Worm (Caenorhabditis elegans) whole organism, young adult: ENCODE results near the gene fbxa-32.

Source experiments
- B0035.1 ChIP-seq: sonication (generic microtip); optimal IDR thresholded peaks from 2 replicates; lab custom pipeline; 2016; ENCODE audit warnings: missing genetic modification characterization, mild to moderate bottlenecking, missing compliant biosample characterization, missing genotype, missing genetic modification reagents
- B0336.3 ChIP-seq: fragments of 200-800 bp; sonication (Bioruptor generic); IDR thresholded peaks from 2 replicates; pipeline ENCODE4 v1.3.6; 2022; ENCODE audit warnings: missing genetic modification characterization, missing compliant biosample characterization
- D2030.7 ChIP-seq: fragments of 200-800 bp; sonication (Bioruptor generic); IDR thresholded peaks from 2 replicates; pipeline ENCODE4 v1.3.6; 2022; ENCODE audit warnings: missing genetic modification reagents, missing genetic modification characterization, missing compliant biosample characterization
- F22D6.2 ChIP-seq: sonication (generic microtip); optimal IDR thresholded peaks from 2 replicates; lab custom pipeline; 2016; ENCODE audit warnings: mild to moderate bottlenecking, missing genetic modification characterization, missing compliant biosample characterization
- F23B12.7 ChIP-seq: sonication (generic microtip); optimal IDR thresholded peaks from 2 replicates; lab custom pipeline; 2017; ENCODE audit warnings: missing genetic modification characterization, mild to moderate bottlenecking, missing compliant biosample characterization, antibody characterized with exemption, moderate library complexity; ENCODE audit not compliant: insufficient read depth
- F39B2.1 ChIP-seq: fragments of 200-800 bp; sonication (Bioruptor generic); IDR thresholded peaks from 2 replicates; pipeline ENCODE4 v1.3.6; 2022; ENCODE audit warnings: missing genetic modification reagents, missing genetic modification characterization, missing compliant biosample characterization
- F52B5.7 ChIP-seq: sonication (generic microtip); optimal IDR thresholded peaks from 2 replicates; lab custom pipeline; 2016; ENCODE audit warnings: mild to moderate bottlenecking, missing genetic modification characterization, missing compliant biosample characterization
- T26A5.8 ChIP-seq: sonication (generic microtip); optimal IDR thresholded peaks from 2 replicates; lab custom pipeline; 2016; ENCODE audit warnings: missing genetic modification characterization, missing compliant biosample characterization
- Y79H2A.3 ChIP-seq: fragments of 200-800 bp; sonication (Bioruptor generic); conservative IDR thresholded peaks from 2 replicates; pipeline ENCODE4 v1.3.6; 2022; ENCODE audit warnings: missing genetic modification reagents, missing genetic modification characterization, missing compliant biosample characterization
- akir-1 ChIP-seq: fragments of 200-800 bp; sonication (Bioruptor generic); optimal IDR thresholded peaks from 2 replicates; lab custom pipeline; 2018; ENCODE audit warnings: mild to moderate bottlenecking, missing genetic modification characterization, moderate library complexity, missing compliant biosample characterization
- ama-1 ChIP-seq, 3 experiments: fragments of 150-350 bp in 1 of 3; sonication (generic microtip) in 2 of 3; optimal IDR thresholded peaks; 2 replicates each; lab custom pipeline; 2014 to 2018; ENCODE audit warnings: missing biosample characterization in 2 of 3, missing genetic modification characterization in 2 of 3, missing genetic modification reagents in 2 of 3
- aptf-3 ChIP-seq: fragments of 200-800 bp; sonication (Bioruptor generic); IDR thresholded peaks from 2 replicates; pipeline ENCODE4 v1.3.6; 2022; ENCODE audit warnings: missing genetic modification characterization, missing compliant biosample characterization
- bed-2 ChIP-seq: fragments of 200-800 bp; sonication (Bioruptor generic); IDR thresholded peaks from 2 replicates; pipeline ENCODE4 v1.3.6; 2022; ENCODE audit warnings: missing genetic modification reagents, missing genetic modification characterization, missing compliant biosample characterization
- cebp-1 ChIP-seq, 2 experiments: fragments of 200-800 bp in 1 of 2; sonication (Bioruptor generic) in 1 of 2; sonication (generic microtip) in 1 of 2; IDR thresholded peaks in 1 of 2; optimal IDR thresholded peaks in 1 of 2; 2 replicates each; pipeline versions ENCODE4 v1.3.6 to Lab custom; 2017 to 2022; ENCODE audit warnings: missing compliant biosample characterization in 2 of 2, missing genetic modification characterization in 2 of 2, mild to moderate bottlenecking in 1 of 2, missing genetic modification reagents in 1 of 2, moderate library complexity in 1 of 2
- ceh-27 ChIP-seq: fragments of 200-800 bp; sonication (Bioruptor generic); optimal IDR thresholded peaks from 2 replicates; lab custom pipeline; 2018; ENCODE audit warnings: mild to moderate bottlenecking, missing genetic modification characterization, moderate library complexity, missing compliant biosample characterization
- ceh-58 ChIP-seq: fragments of 200-800 bp; sonication (Bioruptor generic); IDR thresholded peaks from 2 replicates; pipeline ENCODE4 v1.3.6; 2022; ENCODE audit warnings: missing genetic modification characterization, missing compliant biosample characterization
- egl-18 ChIP-seq: fragments of 200-800 bp; sonication (Bioruptor generic); IDR thresholded peaks from 2 replicates; pipeline ENCODE4 v1.3.6; 2022; ENCODE audit warnings: missing genetic modification reagents, missing genetic modification characterization, missing compliant biosample characterization
- ekl-4 ChIP-seq: fragments of 200-800 bp; sonication (Bioruptor generic); IDR thresholded peaks from 2 replicates; pipeline ENCODE4 v1.3.6; 2022; ENCODE audit warnings: missing genetic modification reagents, missing genetic modification characterization, missing compliant biosample characterization
- gei-17 ChIP-seq: fragments of 200-800 bp; sonication (Bioruptor generic); optimal IDR thresholded peaks from 2 replicates; lab custom pipeline; 2018; ENCODE audit warnings: mild to moderate bottlenecking, missing genetic modification characterization, missing compliant biosample characterization
- lag-1 ChIP-seq: fragments of 200-800 bp; sonication (Bioruptor generic); IDR thresholded peaks from 2 replicates; pipeline ENCODE4 v1.3.6; 2022; ENCODE audit warnings: missing genetic modification reagents, missing genetic modification characterization, missing compliant biosample characterization
- lir-1 ChIP-seq: fragments of 200-800 bp; sonication (Bioruptor generic); conservative IDR thresholded peaks from 2 replicates; pipeline ENCODE4 v1.3.6; 2022; ENCODE audit warnings: missing genetic modification reagents, missing genetic modification characterization, missing compliant biosample characterization
- nfya-2 ChIP-seq: fragments of 200-800 bp; sonication (Bioruptor generic); IDR thresholded peaks from 2 replicates; pipeline ENCODE4 v1.3.6; 2022; ENCODE audit warnings: missing genetic modification reagents, missing genetic modification characterization, missing compliant biosample characterization
- nfyb-1 ChIP-seq: fragments of 200-800 bp; sonication (Bioruptor generic); IDR thresholded peaks from 2 replicates; pipeline ENCODE4 v1.3.6; 2022; ENCODE audit warnings: missing genetic modification reagents, missing genetic modification characterization, missing compliant biosample characterization
- nhr-80 ChIP-seq: sonication (generic microtip); optimal IDR thresholded peaks from 2 replicates; lab custom pipeline; 2016; ENCODE audit warnings: missing genetic modification characterization, missing compliant biosample characterization
- nhr-90 ChIP-seq: sonication (generic microtip); optimal IDR thresholded peaks from 2 replicates; lab custom pipeline; 2016; ENCODE audit warnings: missing genotype, mild to moderate bottlenecking, missing genetic modification characterization, missing compliant biosample characterization
- pha-4 ChIP-seq: fragments of 150-350 bp; sonication (generic microtip); optimal IDR thresholded peaks from 2 replicates; lab custom pipeline; 2014; ENCODE audit warnings: missing biosample characterization, missing genetic modification reagents, missing genetic modification characterization
- repo-1 ChIP-seq: sonication (generic microtip); optimal IDR thresholded peaks from 2 replicates; lab custom pipeline; 2017; ENCODE audit warnings: mild to moderate bottlenecking, missing genetic modification characterization, missing compliant biosample characterization
- snpc-1.1 ChIP-seq: sonication (generic microtip); optimal IDR thresholded peaks from 2 replicates; lab custom pipeline; 2017; ENCODE audit warnings: missing genetic modification characterization, mild to moderate bottlenecking, missing compliant biosample characterization, antibody characterized with exemption, moderate library complexity, missing genotype, missing genetic modification reagents; ENCODE audit not compliant: insufficient read depth
- snpc-4 ChIP-seq, 5 experiments: fragments of 150-350 bp in 1 of 5; sonication (generic microtip) in 4 of 5; optimal IDR thresholded peaks; 2 replicates each; lab custom pipeline; 2014 to 2018; ENCODE audit warnings: missing genetic modification characterization in 5 of 5, missing biosample characterization in 3 of 5, antibody characterized with exemption in 2 of 5, mild to moderate bottlenecking in 2 of 5, missing compliant biosample characterization in 2 of 5, missing genotype in 2 of 5, moderate library complexity in 2 of 5, missing genetic modification reagents in 1 of 5
- unc-130 ChIP-seq: sonication (generic microtip); optimal IDR thresholded peaks from 2 replicates; lab custom pipeline; 2016; ENCODE audit warnings: missing genetic modification reagents, missing genetic modification characterization, missing compliant biosample characterization
- xnd-1 ChIP-seq: sonication (generic microtip); optimal IDR thresholded peaks from 2 replicates; lab custom pipeline; 2016; ENCODE audit warnings: missing genotype, missing genetic modification reagents, missing genetic modification characterization, missing compliant biosample characterization
- ztf-22 ChIP-seq: fragments of 200-800 bp; sonication (Bioruptor generic); optimal IDR thresholded peaks from 2 replicates; lab custom pipeline; 2018; ENCODE audit warnings: mild to moderate bottlenecking, missing genetic modification characterization, moderate library complexity, missing compliant biosample characterization
- ztf-26 ChIP-seq: sonication (generic microtip); optimal IDR thresholded peaks from 2 replicates; lab custom pipeline; 2017; ENCODE audit warnings: missing genetic modification characterization, missing compliant biosample characterization
- ztf-3 ChIP-seq: fragments of 200-800 bp; sonication (Bioruptor generic); optimal IDR thresholded peaks from 2 replicates; lab custom pipeline; 2018; ENCODE audit warnings: mild to moderate bottlenecking, missing genetic modification characterization, missing compliant biosample characterization

The fbxa-32 gene

ce11 chrIII:1269156-1269555 lies at the start of gene fbxa-32:
Gene fbxa-32 (minus strand): TSS chrIII:1269256.
- peak; percentile 36 for TF ChIP-seq nhr-80 (tag; lab: Kevin White, UChicago)
- no peak for TF ChIP-seq unc-130 (GFP tag; lab: Kevin White, UChicago)

ce11 chrIII:1315038-1315437 lies 46.0 kb upstream of the fbxa-32 start, which contains the start of the genes fbxa-80 and fbxa-19:
Gene fbxa-80 (minus strand): TSS chrIII:1315210.
Gene fbxa-19 (plus strand): TSS chrIII:1315401.
- TF ChIP-seq nhr-80 (tag; lab: Kevin White, UChicago) (peak; percentile 43), B0035.1 (no peak), F22D6.2 (tag; lab: Kevin White, UChicago) (no peak)

- TF ChIP-seq F39B2.1 (no peak), nhr-90 (tag; lab: Kevin White, UChicago) (no peak), repo-1 (tag; lab: Kevin White, UChicago) (no peak), ztf-26 (tag; lab: Kevin White, UChicago) (no peak), ceh-27 (no peak), F52B5.7 (tag; lab: Kevin White, UChicago) (no peak), B0336.3 (GFP tag; lab: Robert Waterston, UW) (no peak), F23B12.7 (tag; lab: Kevin White, UChicago) (no peak), xnd-1 (tag; lab: Kevin White, UChicago) (no peak), egl-18 (GFP tag; lab: Robert Waterston, UW) (no peak)
These were observed 45.2 kb upstream of the fbxa-32 start for ce11 chrIII:1314283-1314682.

- TF ChIP-seq unc-130 (GFP tag; lab: Kevin White, UChicago) (no peak), B0035.1 (no peak), Y79H2A.3 (GFP tag; lab: Robert Waterston, UW) (no peak), aptf-3 (GFP tag; lab: Robert Waterston, UW) (no peak), B0336.3 (GFP tag; lab: Robert Waterston, UW) (no peak), akir-1 (no peak), ceh-58 (GFP tag; lab: Robert Waterston, UW) (no peak), pha-4 (tag; lab: Kevin White, UChicago) (no peak), ztf-3 (GFP tag; lab: Kevin White, UChicago) (no peak), nfya-2 (GFP tag; lab: Robert Waterston, UW) (no peak), snpc-1.1 (peak; percentile 61), snpc-4 (GFP tag; optimal IDR thresholded peaks at IDR 0.05; lab: Kevin White, UChicago) (peak; percentile 46), snpc-4 (tag; optimal IDR thresholded peaks at IDR 0.05; lab: Kevin White, UChicago) (peak in 2 of 4 experiments; percentile 68 to 85)
These were observed 42.3 kb upstream of the fbxa-32 start for ce11 chrIII:1311367-1311766.

- TF ChIP-seq nhr-90 (tag; lab: Kevin White, UChicago) = no peak
- TF ChIP-seq T26A5.8 (tag; lab: Kevin White, UChicago) = no peak
- no peak for TF ChIP-seq ztf-22 (GFP tag; lab: Kevin White, UChicago)
- no peak for TF ChIP-seq lag-1
- TF ChIP-seq ekl-4 (GFP tag; lab: Robert Waterston, UW) = no peak
- no peak for TF ChIP-seq lir-1 (GFP tag; lab: Robert Waterston, UW)
- TF ChIP-seq, all 124 proteins: peak for 0
These were observed 39.8 kb upstream of the fbxa-32 start, which contains the start of gene Y82E9BL.12 for ce11 chrIII:1308887-1309286. Gene Y82E9BL.12 (plus strand): TSS chrIII:1309187.

ce11 chrIII:1308209-1308608 lies 39.2 kb upstream of the fbxa-32 start, which contains the start of gene fbxa-79:
Gene fbxa-79 (minus strand): TSS chrIII:1308294.
- TF ChIP-seq nhr-80 (tag; lab: Kevin White, UChicago) (peak; percentile 36), cebp-1 (GFP tag; IDR thresholded peaks at IDR 0.05; lab: Robert Waterston, UW) (peak; percentile 91), cebp-1 (tag; optimal IDR thresholded peaks at IDR 0.05; lab: Kevin White, UChicago) (peak; percentile 93), bed-2 (GFP tag; lab: Robert Waterston, UW) (no peak), nfyb-1 (no peak), ama-1 (optimal IDR thresholded peaks at IDR 0.05; lab: Kevin White, UChicago) (no peak), ama-1 (GFP tag; optimal IDR thresholded peaks at IDR 0.05; lab: Kevin White, UChicago) (no peak), D2030.7 (GFP tag; lab: Robert Waterston, UW) (no peak), gei-17 (GFP tag; lab: Kevin White, UChicago) (no peak), T26A5.8 (tag; lab: Kevin White, UChicago) (no peak)
